Worm (Caenorhabditis elegans) whole organism, L2 larva: Measurements from ENCODE around the gene W03F9.2.

ENCODE experiments used
- C34F6.9 ChIP-seq: fragments of 150-350 bp; optimal IDR thresholded peaks from 2 replicates; lab custom pipeline; 2014; ENCODE audit warnings: missing biosample characterization, missing genetic modification characterization
- F13H6.1 ChIP-seq: sonication (generic microtip); optimal IDR thresholded peaks from 2 replicates; lab custom pipeline; 2016; ENCODE audit warnings: missing genetic modification characterization, missing compliant biosample characterization
- R02D3.7 ChIP-seq: fragments of 150-350 bp; optimal IDR thresholded peaks from 2 replicates; lab custom pipeline; 2014; ENCODE audit warnings: missing biosample characterization, missing genetic modification characterization
- Y55F3AM.14 ChIP-seq: fragments of 200-800 bp; sonication (Bioruptor generic); optimal IDR thresholded peaks from 2 replicates; lab custom pipeline; 2018; ENCODE audit warnings: mild to moderate bottlenecking, missing genetic modification characterization, missing compliant biosample characterization
- alr-1 ChIP-seq: fragments of 150-350 bp; optimal IDR thresholded peaks from 2 replicates; lab custom pipeline; 2014; ENCODE audit warnings: missing biosample characterization, missing genetic modification characterization
- aly-2 ChIP-seq: fragments of 150-350 bp; optimal IDR thresholded peaks from 2 replicates; lab custom pipeline; 2014; ENCODE audit warnings: missing biosample characterization, missing genetic modification characterization
- ama-1 ChIP-seq: fragments of 150-350 bp; optimal IDR thresholded peaks from 2 replicates; lab custom pipeline; 2018; ENCODE audit warnings: inconsistent platforms
- blmp-1 ChIP-seq: sonication (generic microtip); optimal IDR thresholded peaks from 2 replicates; lab custom pipeline; 2017; ENCODE audit warnings: missing genetic modification characterization, mild to moderate bottlenecking, missing compliant biosample characterization, antibody characterized with exemption, moderate library complexity; ENCODE audit not compliant: insufficient read depth
- ceh-16 ChIP-seq: fragments of 150-350 bp; optimal IDR thresholded peaks from 2 replicates; lab custom pipeline; 2014; ENCODE audit warnings: missing biosample characterization, missing genetic modification characterization
- ceh-82 ChIP-seq: fragments of 150-350 bp; optimal IDR thresholded peaks from 2 replicates; lab custom pipeline; 2014; ENCODE audit warnings: missing biosample characterization, missing genetic modification characterization
- crh-2 ChIP-seq: sonication (generic microtip); optimal IDR thresholded peaks from 2 replicates; lab custom pipeline; 2017; ENCODE audit warnings: missing biosample characterization, missing genetic modification characterization
- dmd-4 ChIP-seq: sonication (generic microtip); optimal IDR thresholded peaks from 2 replicates; lab custom pipeline; 2017; ENCODE audit warnings: missing biosample characterization, missing genetic modification characterization
- elt-3 ChIP-seq: sonication (generic microtip); optimal IDR thresholded peaks from 2 replicates; lab custom pipeline; 2017; ENCODE audit warnings: missing biosample characterization, missing genetic modification characterization
- lin-11 ChIP-seq: fragments of 150-350 bp; sonication (generic microtip); optimal IDR thresholded peaks from 2 replicates; lab custom pipeline; 2014; ENCODE audit warnings: missing biosample characterization, missing genetic modification characterization, inconsistent platforms, mixed read lengths
- lin-13 ChIP-seq: fragments of 150-350 bp; optimal IDR thresholded peaks from 2 replicates; lab custom pipeline; 2014; ENCODE audit warnings: missing biosample characterization, missing genetic modification reagents, missing genetic modification characterization
- lin-39 ChIP-seq: fragments of 150-350 bp; optimal IDR thresholded peaks from 2 replicates; lab custom pipeline; 2014; ENCODE audit warnings: missing biosample characterization, missing genetic modification reagents, missing genetic modification characterization
- lsy-2 ChIP-seq, 2 experiments: fragments of 150-350 bp in 1 of 2; sonication (generic microtip) in 1 of 2; optimal IDR thresholded peaks; 2 replicates each; lab custom pipeline; 2014 to 2017; ENCODE audit warnings: missing biosample characterization in 2 of 2, missing genetic modification characterization in 2 of 2
- mab-5 ChIP-seq: fragments of 150-350 bp; optimal IDR thresholded peaks from 2 replicates; lab custom pipeline; 2014; ENCODE audit warnings: missing biosample characterization, missing genetic modification characterization
- nhr-11 ChIP-seq: fragments of 150-350 bp; optimal IDR thresholded peaks from 2 replicates; lab custom pipeline; 2014; ENCODE audit warnings: missing biosample characterization, missing genetic modification characterization
- nhr-12 ChIP-seq: fragments of 150-350 bp; optimal IDR thresholded peaks from 2 replicates; lab custom pipeline; 2014; ENCODE audit warnings: missing biosample characterization, missing genetic modification characterization
- nhr-129 ChIP-seq: fragments of 150-350 bp; optimal IDR thresholded peaks from 2 replicates; lab custom pipeline; 2014; ENCODE audit warnings: missing biosample characterization, missing genetic modification characterization
- nhr-21 ChIP-seq: fragments of 150-350 bp; optimal IDR thresholded peaks from 2 replicates; lab custom pipeline; 2014; ENCODE audit warnings: missing biosample characterization, missing genetic modification characterization
- nhr-25 ChIP-seq: fragments of 150-350 bp; sonication (generic microtip); optimal IDR thresholded peaks from 3 replicates; lab custom pipeline; 2014; ENCODE audit warnings: missing biosample characterization, missing genetic modification characterization
- nhr-6 ChIP-seq: fragments of 150-350 bp; optimal IDR thresholded peaks from 2 replicates; lab custom pipeline; 2014; ENCODE audit warnings: missing biosample characterization, missing genetic modification characterization
- nhr-77 ChIP-seq: fragments of 150-350 bp; optimal IDR thresholded peaks from 2 replicates; lab custom pipeline; 2014; ENCODE audit warnings: missing biosample characterization, missing genetic modification characterization
- peb-1 ChIP-seq: fragments of 150-350 bp; optimal IDR thresholded peaks from 2 replicates; lab custom pipeline; 2014; ENCODE audit warnings: missing biosample characterization, missing genetic modification characterization
- sem-4 ChIP-seq: fragments of 150-350 bp; optimal IDR thresholded peaks from 2 replicates; lab custom pipeline; 2014; ENCODE audit warnings: missing biosample characterization, missing genetic modification reagents, missing genetic modification characterization
- skn-1 ChIP-seq: sonication (generic microtip); optimal IDR thresholded peaks from 2 replicates; lab custom pipeline; 2017; ENCODE audit warnings: missing biosample characterization, missing genetic modification characterization
- sma-3 ChIP-seq: sonication (generic microtip); optimal IDR thresholded peaks from 2 replicates; lab custom pipeline; 2016; ENCODE audit warnings: missing genetic modification reagents, missing genetic modification characterization, missing compliant biosample characterization
- sma-9 ChIP-seq, 2 experiments: fragments of 150-350 bp in 1 of 2; sonication (generic microtip) in 1 of 2; optimal IDR thresholded peaks; 2 replicates each; lab custom pipeline; 2014 to 2016; ENCODE audit warnings: missing genetic modification characterization in 2 of 2, mild to moderate bottlenecking in 1 of 2, missing biosample characterization in 1 of 2, missing compliant biosample characterization in 1 of 2, missing genetic modification reagents in 1 of 2, moderate library complexity in 1 of 2
- snpc-4 ChIP-seq: fragments of 150-350 bp; optimal IDR thresholded peaks from 2 replicates; lab custom pipeline; 2014; ENCODE audit warnings: missing biosample characterization, missing genetic modification characterization
- unc-39 ChIP-seq: fragments of 150-350 bp; optimal IDR thresholded peaks from 2 replicates; lab custom pipeline; 2014; ENCODE audit warnings: missing biosample characterization, missing genetic modification characterization
- unc-55 ChIP-seq: fragments of 150-350 bp; sonication (generic microtip); optimal IDR thresholded peaks from 3 replicates; lab custom pipeline; 2014; ENCODE audit warnings: missing biosample characterization, missing genetic modification reagents, missing genetic modification characterization
- zag-1 ChIP-seq: fragments of 150-350 bp; optimal IDR thresholded peaks from 2 replicates; lab custom pipeline; 2014; ENCODE audit warnings: missing biosample characterization, missing genetic modification characterization
- ztf-1 ChIP-seq: fragments of 200-800 bp; sonication (Bioruptor generic); conservative IDR thresholded peaks from 2 replicates; pipeline ENCODE4 v1.3.6; 2022; ENCODE audit warnings: missing genetic modification characterization, missing compliant biosample characterization
- ztf-11 ChIP-seq: sonication (generic microtip); optimal IDR thresholded peaks from 2 replicates; lab custom pipeline; 2017; ENCODE audit warnings: missing biosample characterization, missing genetic modification characterization

Gene W03F9.2

ce11 chrV:123915-124314 is 3.9 kb downstream of the W03F9.2 start:
- TF ChIP-seq R02D3.7 (tag; lab: Kevin White, UChicago): no peak
- TF ChIP-seq nhr-12 (tag; lab: Kevin White, UChicago): no peak
- TF ChIP-seq lin-39 (tag; lab: Kevin White, UChicago): no peak
- TF ChIP-seq ceh-16 (tag; lab: Kevin White, UChicago): no peak
- TF ChIP-seq ama-1 (lab: Kevin White, UChicago): no peak
- TF ChIP-seq snpc-4 (tag; lab: Kevin White, UChicago): no peak

- peak; percentile 81 for TF ChIP-seq nhr-129
- TF ChIP-seq C34F6.9 (tag; lab: Kevin White, UChicago): peak; percentile 12
- no peak for TF ChIP-seq ceh-16 (tag; lab: Kevin White, UChicago)
- TF ChIP-seq sma-3 (GFP tag; lab: Kevin White, UChicago): peak; percentile 3
- TF ChIP-seq, all 48 proteins: peak for 3
Observed at ce11 chrV:123513-123912, 4.3 kb downstream of the W03F9.2 start.

- TF ChIP-seq skn-1 (tag; lab: Kevin White, UChicago) (no peak), lsy-2 (tag; optimal IDR thresholded peaks at IDR 0.05; lab: Kevin White, UChicago) (peak in 1 of 2 experiments; percentile 11), C34F6.9 (tag; lab: Kevin White, UChicago) (peak; percentile 20), dmd-4 (no peak), snpc-4 (tag; lab: Kevin White, UChicago) (no peak), blmp-1 (tag; lab: Kevin White, UChicago) (no peak), sem-4 (tag; lab: Kevin White, UChicago) (no peak), nhr-11 (tag; lab: Kevin White, UChicago) (no peak), nhr-6 (no peak), ceh-16 (tag; lab: Kevin White, UChicago) (no peak), peb-1 (tag; lab: Kevin White, UChicago) (no peak), unc-39 (tag; lab: Kevin White, UChicago) (no peak), ama-1 (lab: Kevin White, UChicago) (peak; percentile 8), unc-55 (GFP tag; lab: Kevin White, UChicago) (peak; percentile 23), nhr-12 (tag; lab: Kevin White, UChicago) (no peak), aly-2 (tag; lab: Kevin White, UChicago) (no peak), R02D3.7 (tag; lab: Kevin White, UChicago) (peak; percentile 32), alr-1 (no peak), lin-13 (GFP tag; lab: Kevin White, UChicago) (no peak), ztf-1 (GFP tag; lab: Robert Waterston, UW) (no peak)
- TF ChIP-seq, all 48 proteins: peak for 5
Observed at ce11 chrV:122750-123149, 5.1 kb downstream of the W03F9.2 start, which contains the start of gene cgp-1. TSS of gene cgp-1 (minus strand) at chrV:122789.

- no peak for TF ChIP-seq ztf-11 (tag; lab: Kevin White, UChicago)
- no peak for TF ChIP-seq crh-2 (tag; lab: Kevin White, UChicago)
- TF ChIP-seq, all 48 proteins: peak for 0
Observed at ce11 chrV:122249-122648, 5.6 kb downstream of the W03F9.2 start.

ce11 chrV:117312-117711 is 10.5 kb downstream of the W03F9.2 start:
- TF ChIP-seq blmp-1 (tag; lab: Kevin White, UChicago) (no peak), Y55F3AM.14 (GFP tag; lab: Kevin White, UChicago) (peak; percentile 17), snpc-4 (tag; lab: Kevin White, UChicago) (no peak)

- TF ChIP-seq sma-9 (GFP tag; optimal IDR thresholded peaks at IDR 0.05; lab: Kevin White, UChicago) (no peak), sma-9 (tag; optimal IDR thresholded peaks at IDR 0.05; lab: Kevin White, UChicago) (no peak), nhr-6 (no peak), ceh-82 (tag; lab: Kevin White, UChicago) (no peak), aly-2 (tag; lab: Kevin White, UChicago) (no peak), zag-1 (no peak), ztf-11 (tag; lab: Kevin White, UChicago) (no peak), lsy-2 (tag; optimal IDR thresholded peaks at IDR 0.05; lab: Kevin White, UChicago) (no peak), elt-3 (tag; lab: Kevin White, UChicago) (no peak), crh-2 (tag; lab: Kevin White, UChicago) (no peak), lin-11 (tag; lab: Kevin White, UChicago) (no peak), mab-5 (tag; lab: Kevin White, UChicago) (no peak), nhr-21 (tag; lab: Kevin White, UChicago) (no peak), F13H6.1 (tag; lab: Kevin White, UChicago) (no peak), nhr-11 (tag; lab: Kevin White, UChicago) (no peak), nhr-77 (tag; lab: Kevin White, UChicago) (no peak), nhr-25 (tag; lab: Kevin White, UChicago) (no peak), R02D3.7 (tag; lab: Kevin White, UChicago) (no peak)
Observed at ce11 chrV:116243-116642, 11.6 kb downstream of the W03F9.2 start.
